Fruit fly (Drosophila melanogaster) whole organism, embryonic: Measurements from ENCODE around the gene CG12289.

ENCODE experiments used
- Ada2b ChIP-seq: fragments of 200-800 bp; sonication (Bioruptor generic); IDR thresholded peaks from 2 replicates; pipeline ENCODE4 v1.3.6; 2022; ENCODE audit warnings: missing biosample characterization, missing genetic modification characterization
- B-H1 ChIP-seq: fragments of 200-800 bp; sonication (Bioruptor generic); IDR thresholded peaks from 3 replicates; pipeline ENCODE4 v1.3.6; 2022; ENCODE audit warnings: missing biosample characterization, missing genetic modification characterization
- CG10321 ChIP-seq: fragments of 200-800 bp; sonication (Bioruptor generic); IDR thresholded peaks from 2 replicates; pipeline ENCODE4 v1.3.6; 2022; ENCODE audit warnings: missing biosample characterization, missing genetic modification characterization
- CG11398 ChIP-seq: fragments of 200-800 bp; sonication (Bioruptor generic); optimal IDR thresholded peaks from 2 replicates; lab custom pipeline; 2016; ENCODE audit warnings: missing biosample characterization, missing genetic modification characterization
- CG11504 ChIP-seq: fragments of 200-800 bp; sonication (Bioruptor generic); optimal IDR thresholded peaks from 3 replicates; lab custom pipeline; 2019; ENCODE audit warnings: missing biosample characterization, mild to moderate bottlenecking, missing genetic modification characterization, moderate library complexity
- CG12219 ChIP-seq: fragments of 200-800 bp; sonication (Bioruptor generic); optimal IDR thresholded peaks from 3 replicates; lab custom pipeline; 2018; ENCODE audit warnings: missing biosample characterization, mild to moderate bottlenecking, missing genetic modification characterization
- CG12744 ChIP-seq: fragments of 200-800 bp; sonication (Bioruptor generic); optimal IDR thresholded peaks from 2 replicates; lab custom pipeline; 2016; ENCODE audit warnings: missing biosample characterization, missing genetic modification characterization
- CG18476 ChIP-seq: fragments of 200-800 bp; sonication (Bioruptor generic); optimal IDR thresholded peaks from 2 replicates; lab custom pipeline; 2016; ENCODE audit warnings: missing biosample characterization, mild to moderate bottlenecking, missing genetic modification characterization
- CG2678 ChIP-seq: fragments of 200-800 bp; sonication (Bioruptor generic); optimal IDR thresholded peaks from 3 replicates; lab custom pipeline; 2019; ENCODE audit warnings: missing biosample characterization, mild to moderate bottlenecking, missing genetic modification characterization, moderate library complexity
- CG31365 ChIP-seq: fragments of 200-800 bp; sonication (Bioruptor generic); optimal IDR thresholded peaks from 2 replicates; lab custom pipeline; 2018; ENCODE audit warnings: missing biosample characterization, mild to moderate bottlenecking, missing genetic modification characterization
- CG31388 ChIP-seq: fragments of 200-800 bp; sonication (Bioruptor generic); optimal IDR thresholded peaks from 2 replicates; lab custom pipeline; 2016; ENCODE audit warnings: missing biosample characterization, missing genetic modification characterization
- CG3163 ChIP-seq: fragments of 200-800 bp; sonication (Bioruptor generic); optimal IDR thresholded peaks from 3 replicates; lab custom pipeline; 2016; ENCODE audit warnings: missing biosample characterization, missing genetic modification characterization
- CG3847 ChIP-seq: fragments of 200-800 bp; sonication (Bioruptor generic); IDR thresholded peaks from 2 replicates; pipeline ENCODE4 v1.3.6; 2022; ENCODE audit warnings: missing biosample characterization, missing genetic modification characterization
- CG4424 ChIP-seq: fragments of 200-800 bp; sonication (Bioruptor generic); optimal IDR thresholded peaks from 3 replicates; lab custom pipeline; 2016; ENCODE audit warnings: missing biosample characterization, missing genetic modification characterization
- CG6272 ChIP-seq: fragments of 200-800 bp; sonication (Bioruptor generic); IDR thresholded peaks from 2 replicates; pipeline ENCODE4 v1.3.6; 2022; ENCODE audit warnings: missing biosample characterization, missing genetic modification characterization
- CG6813 ChIP-seq: fragments of 200-800 bp; sonication (Bioruptor generic); optimal IDR thresholded peaks from 2 replicates; lab custom pipeline; 2017; ENCODE audit warnings: missing biosample characterization, missing genetic modification characterization, mild to moderate bottlenecking, moderate library complexity, missing genetic modification reagents
- CG7372 ChIP-seq: fragments of 200-800 bp; sonication (Bioruptor generic); IDR thresholded peaks from 2 replicates; pipeline ENCODE4 v1.3.6; 2022; ENCODE audit warnings: missing biosample characterization, missing genetic modification characterization
- CG7963 ChIP-seq: fragments of 200-800 bp; sonication (Bioruptor generic); IDR thresholded peaks from 3 replicates; pipeline ENCODE4 v1.3.6; 2022; ENCODE audit warnings: missing biosample characterization, missing genetic modification characterization; ENCODE audit not compliant: partially characterized antibody
- CG8089 ChIP-seq: fragments of 200-800 bp; sonication (Bioruptor generic); optimal IDR thresholded peaks from 3 replicates; lab custom pipeline; 2016; ENCODE audit warnings: missing biosample characterization, missing genetic modification characterization
- CG8359 ChIP-seq: fragments of 200-800 bp; sonication (Bioruptor generic); optimal IDR thresholded peaks from 2 replicates; lab custom pipeline; 2017; ENCODE audit warnings: missing biosample characterization, mild to moderate bottlenecking, missing genetic modification characterization, borderline replicate concordance
- D19B ChIP-seq: fragments of 200-800 bp; sonication (Bioruptor generic); optimal IDR thresholded peaks from 2 replicates; lab custom pipeline; 2017; ENCODE audit warnings: missing biosample characterization, mild to moderate bottlenecking, missing genetic modification characterization
- Dad ChIP-seq: fragments of 200-800 bp; sonication (Bioruptor generic); optimal IDR thresholded peaks from 3 replicates; lab custom pipeline; 2016; ENCODE audit warnings: missing biosample characterization, missing genetic modification characterization
- Dp ChIP-seq: fragments of 200-800 bp; sonication (Bioruptor generic); optimal IDR thresholded peaks from 2 replicates; lab custom pipeline; 2018; ENCODE audit warnings: missing biosample characterization, mild to moderate bottlenecking, missing genetic modification characterization, moderate library complexity
- Hmr ChIP-seq: fragments of 200-800 bp; sonication (Bioruptor generic); optimal IDR thresholded peaks from 3 replicates; lab custom pipeline; 2017; ENCODE audit warnings: mild to moderate bottlenecking, missing biosample characterization, missing genetic modification reagents, missing genetic modification characterization
- Hr39 ChIP-seq: fragments of >200 bp; optimal IDR thresholded peaks from 2 replicates; lab custom pipeline; 2017
- Hr51 ChIP-seq, 2 experiments: fragments of 200-800 bp; sonication (Bioruptor generic); optimal IDR thresholded peaks; 2 replicates in 1 of 2; 3 replicates in 1 of 2; lab custom pipeline; 2016 to 2018; ENCODE audit warnings: missing biosample characterization in 2 of 2, missing genetic modification characterization in 2 of 2, mild to moderate bottlenecking in 1 of 2, moderate library complexity in 1 of 2
- Ravus ChIP-seq: fragments of 200-800 bp; sonication (Bioruptor generic); IDR thresholded peaks from 2 replicates; pipeline ENCODE4 v1.3.6; 2022; ENCODE audit warnings: missing biosample characterization, missing genetic modification characterization
- Sin3A ChIP-seq: fragments of >200 bp; optimal IDR thresholded peaks from 2 replicates; lab custom pipeline; 2018
- Spps ChIP-seq: fragments of 200-800 bp; sonication (Bioruptor generic); optimal IDR thresholded peaks from 2 replicates; lab custom pipeline; 2018; ENCODE audit warnings: missing biosample characterization, mild to moderate bottlenecking, missing genetic modification characterization
- Taf1 ChIP-seq: fragments of 200-800 bp; sonication (Bioruptor generic); IDR thresholded peaks from 2 replicates; pipeline ENCODE4 v1.3.6; 2022; ENCODE audit warnings: missing biosample characterization, missing genetic modification characterization
- ara ChIP-seq: fragments of 200-800 bp; sonication (Bioruptor generic); IDR thresholded peaks from 2 replicates; pipeline ENCODE4 v1.3.6; 2022; ENCODE audit warnings: missing biosample characterization, missing genetic modification characterization
- cas ChIP-seq: fragments of 200-800 bp; sonication (Bioruptor generic); IDR thresholded peaks from 2 replicates; pipeline ENCODE4 v1.3.6; 2022; ENCODE audit warnings: missing biosample characterization, missing genetic modification characterization
- cg ChIP-seq: fragments of 200-800 bp; sonication (Bioruptor generic); optimal IDR thresholded peaks from 3 replicates; lab custom pipeline; 2019; ENCODE audit warnings: missing biosample characterization, mild to moderate bottlenecking, missing genetic modification characterization, moderate library complexity
- crol ChIP-seq: fragments of 200-800 bp; sonication (Bioruptor generic); IDR thresholded peaks from 2 replicates; pipeline ENCODE4 v1.3.6; 2022; ENCODE audit warnings: missing biosample characterization, missing genetic modification characterization
- dpn ChIP-seq, 2 experiments: fragments of 200-800 bp; sonication (Bioruptor generic); optimal IDR thresholded peaks; 3 replicates each; lab custom pipeline; 2016; ENCODE audit warnings: missing biosample characterization in 2 of 2, missing genetic modification characterization in 2 of 2
- fd64A ChIP-seq: fragments of 200-800 bp; sonication (Bioruptor generic); optimal IDR thresholded peaks from 3 replicates; lab custom pipeline; 2018; ENCODE audit warnings: missing biosample characterization, mild to moderate bottlenecking, missing genetic modification characterization
- fru ChIP-seq: fragments of >200 bp; optimal IDR thresholded peaks from 2 replicates; lab custom pipeline; 2017
- ftz-f1 ChIP-seq: fragments of 200-800 bp; sonication (Bioruptor generic); optimal IDR thresholded peaks from 2 replicates; lab custom pipeline; 2016; ENCODE audit warnings: missing biosample characterization, missing genetic modification characterization
- h ChIP-seq: fragments of >200 bp; optimal IDR thresholded peaks from 2 replicates; lab custom pipeline; 2017
- lab ChIP-seq: fragments of 200-800 bp; sonication (Bioruptor generic); optimal IDR thresholded peaks from 3 replicates; lab custom pipeline; 2017; ENCODE audit warnings: missing biosample characterization, missing genetic modification characterization, mild to moderate bottlenecking, moderate library complexity, missing genetic modification reagents
- lbe ChIP-seq: fragments of 200-800 bp; sonication (Bioruptor generic); optimal IDR thresholded peaks from 2 replicates; lab custom pipeline; 2016; ENCODE audit warnings: missing biosample characterization, mild to moderate bottlenecking, missing genetic modification characterization
- mld ChIP-seq: fragments of 200-800 bp; sonication (Bioruptor generic); IDR thresholded peaks from 3 replicates; pipeline ENCODE4 v1.3.6; 2022; ENCODE audit warnings: missing biosample characterization, missing genetic modification characterization; ENCODE audit not compliant: partially characterized antibody
- pnt ChIP-seq: fragments of 200-800 bp; sonication (Bioruptor generic); optimal IDR thresholded peaks from 3 replicates; lab custom pipeline; 2016; ENCODE audit warnings: missing biosample characterization, missing genetic modification characterization
- pzg ChIP-seq: fragments of 200-800 bp; sonication (Bioruptor generic); optimal IDR thresholded peaks from 3 replicates; lab custom pipeline; 2018; ENCODE audit warnings: missing biosample characterization, mild to moderate bottlenecking, missing genetic modification characterization, moderate library complexity
- sd ChIP-seq: fragments of 200-800 bp; sonication (Bioruptor generic); optimal IDR thresholded peaks from 3 replicates; lab custom pipeline; 2018; ENCODE audit warnings: missing biosample characterization, mild to moderate bottlenecking, missing genetic modification characterization, moderate library complexity
- slou ChIP-seq: fragments of 200-800 bp; sonication (Bioruptor generic); optimal IDR thresholded peaks from 3 replicates; lab custom pipeline; 2016; ENCODE audit warnings: missing biosample characterization, missing genetic modification characterization
- twi ChIP-seq: fragments of 200-800 bp; optimal IDR thresholded peaks from 2 replicates; lab custom pipeline; 2019; ENCODE audit warnings: missing biosample characterization, mild to moderate bottlenecking, missing genetic modification characterization, moderate library complexity
- tx ChIP-seq: fragments of 200-800 bp; sonication (Bioruptor generic); optimal IDR thresholded peaks from 2 replicates; lab custom pipeline; 2016; ENCODE audit warnings: missing biosample characterization, missing genetic modification characterization
- unpg ChIP-seq: fragments of 200-800 bp; sonication (Bioruptor generic); optimal IDR thresholded peaks from 3 replicates; lab custom pipeline; 2018; ENCODE audit warnings: missing biosample characterization, mild to moderate bottlenecking, missing genetic modification characterization, moderate library complexity
- usp ChIP-seq: fragments of >200 bp; optimal IDR thresholded peaks from 2 replicates; lab custom pipeline; 2017; ENCODE audit warnings: missing biosample characterization, missing genetic modification characterization
- vfl ChIP-seq: fragments of 200-800 bp; sonication (Bioruptor generic); optimal IDR thresholded peaks from 2 replicates; lab custom pipeline; 2016; ENCODE audit warnings: missing biosample characterization, missing genetic modification characterization

CG12289 gene

DNA sequence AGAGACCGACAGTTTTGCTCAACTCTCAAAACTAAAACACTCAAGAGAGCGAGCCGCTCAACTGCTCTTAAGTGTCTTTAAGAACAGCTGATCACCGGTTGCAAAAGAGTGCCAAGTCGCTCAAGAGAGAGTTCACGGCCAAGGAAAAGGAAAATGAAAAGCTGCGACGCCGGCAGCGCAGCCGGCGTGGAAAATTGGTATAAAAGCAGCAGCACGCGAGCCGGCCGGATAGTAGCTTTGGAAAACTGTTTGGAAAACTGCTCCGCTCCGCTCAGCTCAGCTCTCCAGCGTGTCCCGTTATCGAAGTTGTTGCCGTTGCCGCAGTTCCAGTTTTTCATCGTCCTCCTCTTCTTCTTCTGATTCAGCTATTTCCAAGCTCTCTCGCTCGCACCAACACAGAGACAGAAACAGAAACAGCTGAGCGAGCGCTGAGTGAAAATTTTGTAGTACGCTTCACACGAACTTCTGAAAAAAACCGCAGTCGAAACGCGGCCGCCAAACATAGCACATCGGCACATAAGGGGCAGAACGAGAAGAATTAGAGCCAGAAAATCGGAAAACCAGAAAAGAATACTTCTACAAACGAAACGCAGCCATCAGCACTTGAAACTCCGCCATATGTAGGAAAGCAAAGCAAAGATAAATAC lies 29.2 kb upstream of the CG12289 start, which contains the start of gene chrb (continued):
- TF ChIP-seq CG11398 (GFP tag; lab: Kevin White, UChicago) (peak; percentile 43), CG31388 (no peak), cg (GFP tag; lab: Kevin White, UChicago) (peak; percentile 81), CG10321 (GFP tag; lab: Robert Waterston, UW) (no peak), CG8359 (GFP tag; lab: Kevin White, UChicago) (peak; percentile 43), slou (GFP tag; lab: Kevin White, UChicago) (no peak), vfl (GFP tag; lab: Kevin White, UChicago) (peak; percentile 21), lab (GFP tag; lab: Kevin White, UChicago) (peak; percentile 79), D19B (no peak), B-H1 (GFP tag; lab: Robert Waterston, UW) (no peak), Sin3A (lab: Kevin White, UChicago) (no peak), ftz-f1 (GFP tag; lab: Kevin White, UChicago) (peak; percentile 88), CG3847 (GFP tag; lab: Robert Waterston, UW) (no peak), Hr51 (GFP tag; optimal IDR thresholded peaks at IDR 0.05; lab: Kevin White, UChicago) (peak; percentile 31 to 62), Spps (tag; lab: Kevin White, UChicago) (no peak), CG6272 (GFP tag; lab: Robert Waterston, UW) (no peak), CG2678 (tag; lab: Kevin White, UChicago) (peak; percentile 47), Dad (GFP tag; lab: Kevin White, UChicago) (peak; percentile 36), Hmr (GFP tag; lab: Kevin White, UChicago) (peak; percentile 54), Taf1 (GFP tag; lab: Robert Waterston, UW) (no peak), Hr39 (lab: Kevin White, UChicago) (no peak), crol (GFP tag; lab: Robert Waterston, UW) (peak; percentile 51; the same call in 1 of the 2 replicates), CG3163 (GFP tag; lab: Kevin White, UChicago) (peak; percentile 99), pzg (GFP tag; lab: Kevin White, UChicago) (no peak), sd (tag; lab: Kevin White, UChicago) (peak; percentile 65), Dp (no peak), cas (GFP tag; lab: Robert Waterston, UW) (no peak), fd64A (peak; percentile 61), CG7372 (GFP tag; lab: Robert Waterston, UW) (no peak), mld (peak; percentile 72; the same call in 1 of the 3 replicates), lbe (GFP tag; lab: Kevin White, UChicago) (no peak), CG31365 (peak; percentile 2), Ravus (GFP tag; lab: Robert Waterston, UW) (no peak), fru (lab: Kevin White, UChicago) (no peak), twi (tag; lab: Kevin White, UChicago) (peak; percentile 52), CG8089 (GFP tag; lab: Kevin White, UChicago) (peak; percentile 35), CG18476 (no peak), unpg (GFP tag; lab: Kevin White, UChicago) (peak; percentile 31), dpn (GFP tag; optimal IDR thresholded peaks at IDR 0.05; lab: Kevin White, UChicago) (peak; percentile 23 to 54), CG11504 (tag; lab: Kevin White, UChicago) (peak; percentile 60), ara (peak; percentile 63; the same call in 1 of the 2 replicates), usp (GFP tag; lab: Kevin White, UChicago) (no peak), CG6813 (GFP tag; lab: Kevin White, UChicago) (peak; percentile 64), CG12219 (GFP tag; lab: Kevin White, UChicago) (peak; percentile 38), CG12744 (no peak), tx (GFP tag; lab: Kevin White, UChicago) (no peak), Ada2b (GFP tag; lab: Robert Waterston, UW) (no peak), h (lab: Kevin White, UChicago) (no peak), CG4424 (peak; percentile 29), pnt (GFP tag; lab: Kevin White, UChicago) (peak; percentile 21), CG7963 (GFP tag; lab: Robert Waterston, UW) (0 out of 3 replicates have a peak, but pooled peaks have one; percentile 38)
